Comparison of ENCODE assay signal across 2 worm cellular contexts in genomic region chrII:14599933-14600630, ce11.
TF ChIP-seq lines count a peak whose summit lies in the region.

No protein-coding gene starts in this region.

TF ChIP-seq in whole organism, L1 larva, 84 proteins besides CTCF, POLR2A, EP300 and RAD21 (continued from another document):
- TF ChIP-seq C04F5.9 (tag; optimal IDR thresholded peaks at IDR 0.05; lab: Kevin White, UChicago) (no peak), nhr-71 (tag; optimal IDR thresholded peaks at IDR 0.05; lab: Kevin White, UChicago) (peak; percentile 41), nhr-20 (tag; optimal IDR thresholded peaks at IDR 0.05; lab: Kevin White, UChicago) (peak; percentile 61), lin-14 (GFP tag; optimal IDR thresholded peaks at IDR 0.05; lab: Kevin White, UChicago) (peak; percentile 69), hlh-17 (GFP tag; optimal IDR thresholded peaks at IDR 0.05; lab: Kevin White, UChicago; ENCODE audit: borderline replicate concordance) (no peak), C16A3.4 (tag; optimal IDR thresholded peaks at IDR 0.05; lab: Kevin White, UChicago) (peak; percentile 18), elt-2 (tag; optimal IDR thresholded peaks at IDR 0.05; lab: Kevin White, UChicago) (peak; percentile 7), nhr-85 (tag; lab: Kevin White, UChicago) (peak; percentile 92), C34B4.2 (tag; optimal IDR thresholded peaks at IDR 0.05; lab: Kevin White, UChicago) (no peak), rnt-1 (tag; optimal IDR thresholded peaks at IDR 0.05; lab: Kevin White, UChicago) (no peak), sup-37 (GFP tag; optimal IDR thresholded peaks at IDR 0.05; lab: Kevin White, UChicago) (peak; percentile 0), lin-15B (tag; optimal IDR thresholded peaks at IDR 0.05; lab: Kevin White, UChicago) (no peak), isw-1 (GFP tag; IDR thresholded peaks at IDR 0.05; lab: Robert Waterston, UW) (no peak)
TF ChIP-seq in whole organism, L1 larva: peak in this region for 16.

TF ChIP-seq in whole organism, L4 larva, 104 proteins besides CTCF, POLR2A, EP300 and RAD21 (continued from another document):
- 0 out of 2 replicates have a peak, but pooled peaks have one; percentile 10 for TF ChIP-seq madf-9 (GFP tag; conservative IDR thresholded peaks at IDR 0.05; lab: Robert Waterston, UW)
- no peak for TF ChIP-seq daf-8 (GFP tag; IDR thresholded peaks at IDR 0.05; lab: Robert Waterston, UW)
- TF ChIP-seq hlh-11 (tag; optimal IDR thresholded peaks at IDR 0.05; lab: Kevin White, UChicago) = peak; percentile 34
- no peak for TF ChIP-seq madf-5 (GFP tag; IDR thresholded peaks at IDR 0.05; lab: Robert Waterston, UW)
- TF ChIP-seq rbr-2 (tag; optimal IDR thresholded peaks at IDR 0.05; lab: Kevin White, UChicago) = no peak
- TF ChIP-seq T20F7.1 (GFP tag; optimal IDR thresholded peaks at IDR 0.05; lab: Kevin White, UChicago) = no peak
- peak; percentile 15 for TF ChIP-seq dve-1 (tag; optimal IDR thresholded peaks at IDR 0.05; lab: Kevin White, UChicago; ENCODE audit: insufficient read depth)
- peak in 1 of 2 experiments; percentile 28 for TF ChIP-seq hif-1 (tag; optimal IDR thresholded peaks at IDR 0.05; lab: Kevin White, UChicago)
- TF ChIP-seq mep-1 (tag; optimal IDR thresholded peaks at IDR 0.05; lab: Kevin White, UChicago) = peak; percentile 14
- peak; percentile 1 for TF ChIP-seq nhr-6 (tag; optimal IDR thresholded peaks at IDR 0.05; lab: Kevin White, UChicago)
- no peak for TF ChIP-seq ztf-11 (tag; optimal IDR thresholded peaks at IDR 0.05; lab: Kevin White, UChicago)
- TF ChIP-seq php-3 (GFP tag; IDR thresholded peaks at IDR 0.05; lab: Robert Waterston, UW) = peak; percentile 74; the same call in 1 of the 2 replicates
- peak; percentile 61 for TF ChIP-seq pqm-1 (tag; optimal IDR thresholded peaks at IDR 0.05; lab: Kevin White, UChicago)
- no peak for TF ChIP-seq dmd-8 (GFP tag; IDR thresholded peaks at IDR 0.05; lab: Robert Waterston, UW)
- no peak for TF ChIP-seq daf-16 (GFP tag; optimal IDR thresholded peaks at IDR 0.05; lab: Kevin White, UChicago)
- TF ChIP-seq daf-16 (tag; optimal IDR thresholded peaks at IDR 0.05; lab: Kevin White, UChicago) = peak; percentile 71
- TF ChIP-seq vab-7 (GFP tag; IDR thresholded peaks at IDR 0.05; lab: Robert Waterston, UW) = no peak
- peak in 1 of 2 experiments; percentile 33 for TF ChIP-seq lsy-2 (tag; optimal IDR thresholded peaks at IDR 0.05; lab: Kevin White, UChicago)
- TF ChIP-seq saeg-2 (GFP tag; IDR thresholded peaks at IDR 0.05; lab: Robert Waterston, UW) = 0 out of 2 replicates have a peak, but pooled peaks have one; percentile 57
- TF ChIP-seq ceh-62 (tag; optimal IDR thresholded peaks at IDR 0.05; lab: Kevin White, UChicago) = no peak
- TF ChIP-seq aly-2 (tag; optimal IDR thresholded peaks at IDR 0.05; lab: Kevin White, UChicago) = no peak
- TF ChIP-seq egl-43 (GFP tag; IDR thresholded peaks at IDR 0.05; lab: Robert Waterston, UW) = no peak
- TF ChIP-seq daf-19 (GFP tag; conservative IDR thresholded peaks at IDR 0.05; lab: Robert Waterston, UW) = no peak
- 0 out of 2 replicates have a peak, but pooled peaks have one; percentile 22 for TF ChIP-seq lin-1 (GFP tag; IDR thresholded peaks at IDR 0.05; lab: Robert Waterston, UW)
- TF ChIP-seq mxl-3 (GFP tag; optimal IDR thresholded peaks at IDR 0.05; lab: Kevin White, UChicago) = peak; percentile 28
- no peak for TF ChIP-seq jun-1 (tag; optimal IDR thresholded peaks at IDR 0.05; lab: Kevin White, UChicago)
- no peak for TF ChIP-seq ZK337.2 (GFP tag; IDR thresholded peaks at IDR 0.05; lab: Robert Waterston, UW)
- TF ChIP-seq zip-2 (tag; optimal IDR thresholded peaks at IDR 0.05; lab: Kevin White, UChicago) = no peak
- TF ChIP-seq T26A8.4 (GFP tag; IDR thresholded peaks at IDR 0.05; lab: Robert Waterston, UW) = no peak
- TF ChIP-seq zfp-2 (tag; optimal IDR thresholded peaks at IDR 0.05; lab: Kevin White, UChicago) = no peak
- peak; percentile 32 for TF ChIP-seq hlh-30 (tag; optimal IDR thresholded peaks at IDR 0.05; lab: Kevin White, UChicago; ENCODE audit: insufficient read depth)
